Fruit fly (Drosophila melanogaster) ovary, adult (tissue): ENCODE data around the gene TTLL6B.

ENCODE experiments used
- CG17801 ChIP-seq: fragments of 200-800 bp; optimal IDR thresholded peaks from 2 replicates; lab custom pipeline; 2019; ENCODE audit warnings: missing biosample characterization, mild to moderate bottlenecking, missing genetic modification characterization, moderate library complexity; ENCODE audit not compliant: partially characterized antibody

The TTLL6B gene

DNA sequence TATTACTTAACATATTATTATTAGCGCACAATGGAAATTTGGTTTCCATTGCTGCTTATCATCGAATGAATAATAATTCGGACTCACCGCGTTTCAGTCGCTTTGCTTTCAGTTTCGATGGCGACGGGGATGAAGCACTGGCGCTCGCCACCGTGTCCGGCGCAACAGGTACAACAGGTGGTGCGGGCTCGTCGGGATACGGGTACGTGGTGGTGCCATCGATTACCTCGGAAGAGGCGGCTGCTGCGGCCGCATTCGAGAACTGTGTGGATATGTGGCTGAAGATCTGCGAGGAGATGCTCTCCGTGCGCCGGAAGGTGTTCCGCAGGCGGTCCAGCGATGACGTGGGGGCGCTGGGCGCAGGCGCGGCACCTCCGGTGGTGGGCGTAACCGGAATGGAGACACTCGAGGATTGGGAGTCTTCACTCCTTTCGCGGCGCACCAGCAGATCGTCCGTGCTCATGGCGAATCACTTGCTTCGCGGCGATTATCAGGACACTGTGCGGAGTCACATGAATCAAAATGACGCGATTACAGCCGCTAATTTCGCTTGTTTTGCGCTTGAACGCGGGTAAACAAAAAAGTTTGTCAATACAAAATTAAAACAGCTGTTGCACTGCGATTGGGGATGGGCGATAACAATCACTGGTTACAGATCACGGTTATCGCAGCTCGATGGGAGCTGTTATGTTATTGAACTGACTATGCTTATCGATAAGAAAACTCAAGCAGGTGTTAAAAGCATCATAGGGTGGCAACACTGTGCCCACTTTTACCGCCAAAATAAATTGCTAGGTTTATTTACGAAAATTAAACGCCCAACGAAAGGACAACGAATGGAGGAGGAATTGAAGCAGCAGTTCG, 12.1 kb downstream of the TTLL6B start, which contains the start of the genes CG31064 and PolA2:
Gene CG31064, minus strand, starts transcription at position 648 of the 864 bp plus-strand sequence.
Gene PolA2, plus strand, starts transcription at position 726 of the 864 bp plus-strand sequence.
- peak; percentile 5 for TF ChIP-seq CG17801 (GFP tag; lab: Kevin White, UChicago)

DNA sequence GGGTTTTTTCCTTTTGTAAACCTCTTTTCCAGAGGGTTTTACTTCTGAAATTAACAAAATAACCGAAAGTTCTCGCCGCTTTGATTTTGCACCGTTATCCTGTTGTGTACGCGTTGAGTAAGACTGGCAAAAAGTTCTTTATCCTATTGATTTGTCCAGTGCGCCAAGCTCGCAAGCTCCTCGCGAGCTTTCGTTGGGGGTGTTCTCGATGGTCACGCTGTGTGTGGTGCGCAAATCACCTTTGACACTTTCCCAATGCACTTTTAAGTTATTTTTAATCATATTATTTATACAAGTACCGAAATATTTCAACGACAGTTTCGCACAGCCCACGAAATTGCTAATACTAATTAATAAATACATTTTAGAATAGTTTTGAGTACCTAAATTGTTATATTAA, 12.8 kb downstream of the TTLL6B start:
- TF ChIP-seq CG17801 (GFP tag; lab: Kevin White, UChicago), result no peak

DNA sequence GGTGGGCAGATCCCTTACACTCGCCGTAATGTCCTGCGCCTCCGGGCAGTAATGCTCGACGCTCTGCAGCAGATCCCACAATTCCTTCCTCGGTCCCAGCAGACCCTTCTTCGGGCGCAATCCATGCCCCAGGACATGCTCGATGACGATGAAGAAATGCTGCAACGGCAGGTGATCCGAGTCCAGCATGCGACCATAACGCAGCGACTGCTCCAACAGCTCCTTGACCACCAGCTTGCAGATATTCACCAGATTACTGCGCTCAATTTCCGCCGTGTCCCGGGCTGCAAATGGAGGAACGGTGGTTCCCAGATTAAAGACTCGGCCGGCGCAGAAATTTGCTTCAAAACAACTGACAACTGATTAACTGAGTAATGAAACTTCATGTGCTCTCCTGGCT, 17.4 kb downstream of the TTLL6B start, which contains the start of gene CG31068:
Gene CG31068, plus strand, starts transcription at position 301 of the 400 bp plus-strand sequence.
- TF ChIP-seq CG17801 (GFP tag; lab: Kevin White, UChicago), result no peak

DNA sequence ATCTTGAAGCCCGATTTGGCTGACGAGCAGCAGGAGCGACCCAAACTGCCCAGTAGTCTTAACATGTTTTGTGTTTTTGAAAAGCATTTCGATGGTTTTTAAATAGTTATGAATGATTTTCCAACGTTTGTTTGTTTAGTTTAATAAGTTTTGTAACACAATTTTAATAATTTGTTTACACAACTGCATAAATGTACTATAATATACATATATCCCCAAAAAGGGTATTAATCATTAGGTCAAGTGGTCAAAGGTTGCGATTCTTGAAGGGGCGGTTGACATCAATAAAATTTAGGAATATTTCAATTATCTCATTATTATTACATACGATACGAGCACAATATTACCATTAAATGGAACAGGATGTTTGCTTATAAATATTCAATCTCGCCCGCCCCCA, 21.4 kb downstream of the TTLL6B start, which contains the start of gene CG42814:
Gene CG42814, minus strand, starts transcription at position 101 of the 400 bp plus-strand sequence.
- no peak for TF ChIP-seq CG17801 (GFP tag; lab: Kevin White, UChicago)

DNA sequence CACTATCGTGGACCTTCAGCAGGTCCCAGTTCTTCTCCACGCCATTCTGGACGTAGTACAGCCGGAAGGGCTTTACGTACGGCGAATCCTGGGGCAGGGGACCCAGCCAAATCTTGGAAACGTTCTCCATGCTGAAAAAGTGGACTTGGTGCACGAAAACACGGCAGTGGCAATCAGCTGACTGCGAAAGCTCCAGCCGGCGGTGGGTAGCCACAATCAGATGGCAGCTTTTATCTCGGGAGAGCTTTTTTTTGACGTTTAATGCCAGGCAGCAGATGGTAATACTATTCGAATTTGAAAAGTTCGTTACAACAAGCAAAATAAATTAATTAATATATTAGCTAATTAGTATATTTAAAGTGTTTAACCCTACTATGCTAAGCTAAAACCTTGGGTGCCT, 22.5 kb downstream of the TTLL6B start, which contains the start of gene CG42813:
Gene CG42813, minus strand, starts transcription at position 220 of the 400 bp plus-strand sequence.
- TF ChIP-seq CG17801 (GFP tag; lab: Kevin White, UChicago), result no peak

DNA sequence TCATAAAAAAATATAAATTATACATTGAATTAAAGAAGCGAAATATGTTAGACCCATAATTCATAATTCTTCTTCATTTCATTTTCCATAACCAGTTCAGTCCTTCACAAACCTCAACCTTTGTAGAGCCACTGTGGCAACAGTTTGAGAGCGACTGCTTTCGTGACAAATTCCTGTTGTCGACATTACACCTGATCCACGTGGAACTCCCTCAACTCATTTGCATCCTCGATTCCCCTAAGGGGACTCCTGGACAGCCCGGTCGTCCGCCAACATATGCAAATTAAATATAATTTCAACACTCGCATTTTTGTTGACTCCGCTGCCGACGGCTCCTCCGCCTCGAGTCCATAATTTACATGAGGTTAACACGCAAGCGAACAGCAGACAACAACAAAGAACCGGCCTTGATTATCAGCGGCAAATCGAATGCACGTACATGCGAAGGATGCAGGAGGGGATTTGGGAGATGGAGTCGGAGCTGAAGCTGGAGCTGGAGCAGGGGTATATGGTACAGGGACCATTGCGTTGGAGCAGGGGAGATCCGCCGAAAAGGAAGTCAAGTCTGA, 24.6 kb downstream of the TTLL6B start:
- TF ChIP-seq CG17801 (GFP tag; lab: Kevin White, UChicago), result no peak

DNA sequence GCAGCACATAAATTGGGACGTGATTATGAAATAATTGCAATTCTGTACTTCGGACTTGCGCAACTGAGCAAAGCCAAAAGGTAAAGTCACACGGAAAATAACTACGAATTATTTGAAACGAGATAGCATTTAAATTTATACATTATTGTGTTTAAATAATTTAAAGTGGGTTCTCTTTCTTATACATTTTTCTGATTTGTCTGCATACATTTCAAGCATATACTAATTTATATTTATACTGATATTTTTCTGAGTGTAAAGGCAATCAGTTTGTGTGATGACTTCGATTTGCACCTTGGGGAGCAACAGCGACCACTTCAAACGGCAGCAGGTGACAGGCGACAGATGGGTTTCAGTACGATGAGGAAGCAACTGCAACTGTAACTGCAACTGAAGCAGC, 25.3 kb downstream of the TTLL6B start:
- TF ChIP-seq CG17801 (GFP tag; lab: Kevin White, UChicago), result no peak

DNA sequence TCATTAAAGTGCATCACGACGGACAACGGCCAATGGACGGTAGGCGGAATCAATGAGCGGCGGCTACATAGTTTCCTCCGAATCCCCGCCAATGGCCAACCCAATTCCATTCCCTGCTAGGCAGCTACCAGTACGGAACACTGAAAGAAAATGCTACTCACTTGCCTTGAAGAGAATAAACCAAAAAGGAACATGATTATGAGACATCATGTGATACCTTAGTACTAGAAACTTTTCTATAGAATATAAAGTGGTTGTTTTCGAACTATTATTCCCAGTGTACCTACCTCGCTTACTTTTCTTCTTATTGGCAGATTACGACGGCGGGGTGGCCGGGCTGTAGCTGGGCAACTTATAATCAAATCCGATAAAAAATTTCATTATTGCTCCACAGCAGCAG, 26.1 kb downstream of the TTLL6B start:
- TF ChIP-seq CG17801 (GFP tag; lab: Kevin White, UChicago), result no peak

DNA sequence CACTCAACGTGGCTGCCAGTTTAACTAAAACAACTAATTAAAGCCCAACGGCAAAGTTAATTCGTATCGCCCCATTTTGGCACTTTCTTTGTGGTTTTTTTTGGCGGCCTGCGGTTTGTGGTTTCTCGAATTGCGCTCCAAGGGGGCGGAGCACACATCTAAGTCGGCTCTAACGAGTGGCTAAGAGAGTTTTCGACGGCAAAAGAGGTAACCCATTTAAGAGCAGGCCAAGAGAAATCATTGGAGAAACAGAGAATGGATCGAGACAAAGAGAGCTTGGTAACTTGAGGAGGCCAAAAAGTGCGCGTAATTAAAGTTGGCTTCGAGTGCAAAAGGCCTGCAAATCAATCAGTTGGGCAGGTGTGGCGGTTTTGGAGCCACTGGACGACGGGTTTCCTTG, 27.8 kb downstream of the TTLL6B start:
- no peak for TF ChIP-seq CG17801 (GFP tag; lab: Kevin White, UChicago)

DNA sequence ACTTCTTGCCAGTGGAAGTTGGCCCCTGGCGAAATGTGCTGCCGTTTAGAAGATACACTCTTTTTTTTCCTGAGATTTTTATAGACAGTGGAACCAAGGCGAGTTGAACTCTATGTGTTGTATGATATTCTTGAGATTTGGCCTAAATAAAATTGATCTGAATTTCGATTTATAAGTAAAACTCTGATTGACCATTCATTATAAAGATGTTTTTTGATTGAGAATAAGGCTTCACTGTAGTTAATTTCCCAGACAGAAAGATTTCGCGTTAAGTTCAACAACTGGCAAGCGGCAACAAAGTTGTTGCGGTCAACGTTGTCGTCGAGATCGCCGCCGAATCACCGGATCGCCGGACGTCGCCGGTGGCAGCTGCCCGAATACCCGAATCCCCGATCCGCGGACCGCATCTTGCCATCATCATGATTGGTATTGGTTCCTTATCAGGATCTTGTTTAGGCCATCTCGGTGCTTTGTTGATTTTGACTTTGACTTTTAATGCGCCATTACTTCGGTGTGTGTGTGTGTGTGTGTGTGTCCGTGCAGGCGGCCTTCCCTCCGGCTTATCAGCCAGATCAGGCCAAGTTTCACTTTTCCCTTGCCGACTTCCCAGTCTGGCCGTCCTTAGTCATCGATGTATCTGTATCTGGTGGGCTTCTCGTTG, 28.7 kb downstream of the TTLL6B start:
- no peak for TF ChIP-seq CG17801 (GFP tag; lab: Kevin White, UChicago)

DNA sequence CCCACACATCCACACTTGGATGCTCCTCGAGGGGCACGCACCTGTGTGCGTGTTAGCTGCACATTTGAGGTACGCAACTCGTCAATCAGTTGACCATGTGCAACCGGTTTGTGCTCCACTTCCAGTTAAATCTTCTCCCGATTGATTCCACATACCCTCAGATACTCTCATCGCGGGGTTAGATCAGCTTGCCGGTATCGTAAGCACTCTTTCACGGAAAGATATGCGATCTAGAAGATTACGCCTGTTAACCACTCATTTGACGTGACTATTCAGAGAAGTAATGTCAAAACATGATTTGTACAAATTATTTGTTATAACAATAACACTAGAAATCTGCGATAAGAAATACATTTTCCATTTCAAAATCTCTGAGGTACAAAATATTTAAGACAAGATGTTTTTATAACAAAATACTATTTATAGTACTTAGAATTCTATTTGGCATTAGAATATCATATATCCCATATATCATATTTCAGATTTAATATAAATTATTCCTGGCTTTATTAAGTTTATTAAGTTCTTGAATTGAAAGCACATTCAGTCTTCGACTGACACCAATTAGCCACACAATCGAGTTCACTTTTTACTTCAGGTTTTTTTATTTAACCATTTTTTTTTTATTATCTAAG, 29.9 kb downstream of the TTLL6B start:
- no peak for TF ChIP-seq CG17801 (GFP tag; lab: Kevin White, UChicago)

DNA sequence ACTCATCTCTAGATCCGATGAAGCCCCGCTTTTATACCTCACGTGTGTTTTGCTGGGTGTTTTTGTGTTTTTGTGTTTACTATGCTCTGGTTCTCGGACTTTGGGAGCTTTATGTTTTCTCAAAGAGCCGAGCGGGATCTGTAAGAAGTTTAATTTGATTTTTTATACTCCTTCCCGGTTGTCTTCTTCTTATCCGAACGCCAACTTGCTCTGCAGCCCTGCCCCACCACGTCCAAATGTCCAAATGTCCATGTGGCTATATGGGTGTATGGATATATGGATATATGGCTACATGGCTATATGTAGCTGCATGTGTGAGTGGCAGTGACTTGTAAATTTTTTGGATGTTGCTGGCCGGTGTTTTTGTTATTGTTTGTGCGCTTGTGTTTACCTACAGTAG, 32.0 kb downstream of the TTLL6B start:
- no peak for TF ChIP-seq CG17801 (GFP tag; lab: Kevin White, UChicago)

DNA sequence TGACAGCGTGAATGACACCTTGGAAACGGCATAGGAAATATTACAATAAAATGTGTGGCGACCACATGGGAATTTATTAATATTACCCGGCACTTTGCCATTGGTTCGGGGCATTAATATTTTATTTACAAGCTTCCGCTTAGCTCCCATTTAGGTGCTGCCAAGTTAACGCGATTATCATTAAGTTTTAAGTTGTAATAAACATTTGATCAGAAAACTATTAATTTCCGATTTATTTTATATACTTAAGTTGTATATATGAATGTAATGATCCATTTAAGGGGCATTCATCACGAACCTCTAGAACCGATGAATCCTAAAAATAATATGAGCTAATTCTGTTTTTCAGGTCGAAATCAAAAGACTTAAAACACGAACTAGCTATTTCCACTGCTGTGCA, 32.5 kb downstream of the TTLL6B start:
- no peak for TF ChIP-seq CG17801 (GFP tag; lab: Kevin White, UChicago)

DNA sequence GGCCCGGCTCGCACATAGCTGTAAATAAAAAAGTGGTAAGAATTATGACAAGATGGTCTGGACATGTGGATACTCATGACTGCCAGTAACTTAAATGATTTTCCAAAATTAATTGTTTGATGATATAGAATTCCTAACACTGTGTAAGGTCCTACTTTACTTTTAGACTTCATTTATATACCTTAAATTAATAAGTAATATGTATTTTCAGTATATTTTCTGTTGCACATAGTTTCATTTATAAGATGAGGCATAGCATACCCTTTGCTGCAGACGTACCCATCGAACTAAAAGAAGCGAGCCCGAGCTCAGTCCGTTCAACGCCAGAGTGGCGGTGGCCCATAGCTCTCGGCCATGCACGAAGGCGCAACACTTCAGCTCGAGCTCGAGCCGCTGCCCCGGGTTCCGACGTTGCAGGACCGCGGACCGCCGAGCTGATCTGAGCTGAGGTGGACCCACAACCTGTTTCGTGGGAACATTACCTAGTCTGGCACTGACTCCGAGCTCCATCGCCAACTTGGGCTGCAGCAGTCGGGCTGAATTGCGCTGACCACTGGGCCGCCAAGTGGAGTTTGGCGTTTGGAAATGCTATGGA, 33.2 kb downstream of the TTLL6B start:
- no peak for TF ChIP-seq CG17801 (GFP tag; lab: Kevin White, UChicago)
